Worm (Caenorhabditis elegans) whole organism, L2 larva: ENCODE results near the gene pph-2.

Experiments
- F13H6.1 ChIP-seq: sonication (generic microtip); optimal IDR thresholded peaks from 2 replicates; lab custom pipeline; 2016; ENCODE audit warnings: missing genetic modification characterization, missing compliant biosample characterization
- ZK546.5 ChIP-seq: sonication (generic microtip); optimal IDR thresholded peaks from 2 replicates; lab custom pipeline; 2017; ENCODE audit warnings: missing biosample characterization, missing genetic modification characterization
- aly-2 ChIP-seq: fragments of 150-350 bp; optimal IDR thresholded peaks from 2 replicates; lab custom pipeline; 2014; ENCODE audit warnings: missing biosample characterization, missing genetic modification characterization
- ama-1 ChIP-seq: fragments of 150-350 bp; optimal IDR thresholded peaks from 2 replicates; lab custom pipeline; 2018; ENCODE audit warnings: inconsistent platforms
- blmp-1 ChIP-seq: sonication (generic microtip); optimal IDR thresholded peaks from 2 replicates; lab custom pipeline; 2017; ENCODE audit warnings: missing genetic modification characterization, mild to moderate bottlenecking, missing compliant biosample characterization, antibody characterized with exemption, moderate library complexity; ENCODE audit not compliant: insufficient read depth
- crh-2 ChIP-seq: sonication (generic microtip); optimal IDR thresholded peaks from 2 replicates; lab custom pipeline; 2017; ENCODE audit warnings: missing biosample characterization, missing genetic modification characterization
- elt-1 ChIP-seq: fragments of 150-350 bp; optimal IDR thresholded peaks from 2 replicates; lab custom pipeline; 2014; ENCODE audit warnings: missing biosample characterization, missing genetic modification characterization
- elt-3 ChIP-seq: sonication (generic microtip); optimal IDR thresholded peaks from 2 replicates; lab custom pipeline; 2017; ENCODE audit warnings: missing biosample characterization, missing genetic modification characterization
- fos-1 ChIP-seq: fragments of 150-350 bp; optimal IDR thresholded peaks from 2 replicates; lab custom pipeline; 2014; ENCODE audit warnings: missing biosample characterization, missing genetic modification characterization
- gmeb-1 ChIP-seq: fragments of 150-350 bp; optimal IDR thresholded peaks from 2 replicates; lab custom pipeline; 2014; ENCODE audit warnings: missing biosample characterization, missing genetic modification characterization
- lin-39 ChIP-seq: fragments of 150-350 bp; optimal IDR thresholded peaks from 2 replicates; lab custom pipeline; 2014; ENCODE audit warnings: missing biosample characterization, missing genetic modification reagents, missing genetic modification characterization
- lsy-2 ChIP-seq, 2 experiments: fragments of 150-350 bp in 1 of 2; sonication (generic microtip) in 1 of 2; optimal IDR thresholded peaks; 2 replicates each; lab custom pipeline; 2014 to 2017; ENCODE audit warnings: missing biosample characterization in 2 of 2, missing genetic modification characterization in 2 of 2
- mab-5 ChIP-seq: fragments of 150-350 bp; optimal IDR thresholded peaks from 2 replicates; lab custom pipeline; 2014; ENCODE audit warnings: missing biosample characterization, missing genetic modification characterization
- mbf-1 ChIP-seq: sonication (generic microtip); optimal IDR thresholded peaks from 2 replicates; lab custom pipeline; 2017; ENCODE audit warnings: missing biosample characterization, missing genetic modification characterization
- mdl-1 ChIP-seq, 2 experiments: fragments of 150-350 bp in 1 of 2; sonication (generic microtip) in 1 of 2; optimal IDR thresholded peaks; 2 replicates each; lab custom pipeline; 2017; ENCODE audit warnings: missing biosample characterization in 2 of 2, missing genetic modification characterization in 2 of 2
- nhr-129 ChIP-seq: fragments of 150-350 bp; optimal IDR thresholded peaks from 2 replicates; lab custom pipeline; 2014; ENCODE audit warnings: missing biosample characterization, missing genetic modification characterization
- nhr-21 ChIP-seq: fragments of 150-350 bp; optimal IDR thresholded peaks from 2 replicates; lab custom pipeline; 2014; ENCODE audit warnings: missing biosample characterization, missing genetic modification characterization
- nhr-25 ChIP-seq: fragments of 150-350 bp; sonication (generic microtip); optimal IDR thresholded peaks from 3 replicates; lab custom pipeline; 2014; ENCODE audit warnings: missing biosample characterization, missing genetic modification characterization
- nhr-6 ChIP-seq: fragments of 150-350 bp; optimal IDR thresholded peaks from 2 replicates; lab custom pipeline; 2014; ENCODE audit warnings: missing biosample characterization, missing genetic modification characterization
- peb-1 ChIP-seq: fragments of 150-350 bp; optimal IDR thresholded peaks from 2 replicates; lab custom pipeline; 2014; ENCODE audit warnings: missing biosample characterization, missing genetic modification characterization
- sem-4 ChIP-seq: fragments of 150-350 bp; optimal IDR thresholded peaks from 2 replicates; lab custom pipeline; 2014; ENCODE audit warnings: missing biosample characterization, missing genetic modification reagents, missing genetic modification characterization
- skn-1 ChIP-seq: sonication (generic microtip); optimal IDR thresholded peaks from 2 replicates; lab custom pipeline; 2017; ENCODE audit warnings: missing biosample characterization, missing genetic modification characterization
- sma-3 ChIP-seq: sonication (generic microtip); optimal IDR thresholded peaks from 2 replicates; lab custom pipeline; 2016; ENCODE audit warnings: missing genetic modification reagents, missing genetic modification characterization, missing compliant biosample characterization
- sma-9 ChIP-seq, 2 experiments: fragments of 150-350 bp in 1 of 2; sonication (generic microtip) in 1 of 2; optimal IDR thresholded peaks; 2 replicates each; lab custom pipeline; 2014 to 2016; ENCODE audit warnings: missing genetic modification characterization in 2 of 2, mild to moderate bottlenecking in 1 of 2, missing biosample characterization in 1 of 2, missing compliant biosample characterization in 1 of 2, missing genetic modification reagents in 1 of 2, moderate library complexity in 1 of 2
- unc-39 ChIP-seq: fragments of 150-350 bp; optimal IDR thresholded peaks from 2 replicates; lab custom pipeline; 2014; ENCODE audit warnings: missing biosample characterization, missing genetic modification characterization
- unc-55 ChIP-seq: fragments of 150-350 bp; sonication (generic microtip); optimal IDR thresholded peaks from 3 replicates; lab custom pipeline; 2014; ENCODE audit warnings: missing biosample characterization, missing genetic modification reagents, missing genetic modification characterization
- unc-62 ChIP-seq: fragments of 150-350 bp; optimal IDR thresholded peaks from 2 replicates; lab custom pipeline; 2014; ENCODE audit warnings: missing biosample characterization, missing genetic modification reagents, missing genetic modification characterization
- zag-1 ChIP-seq: fragments of 150-350 bp; optimal IDR thresholded peaks from 2 replicates; lab custom pipeline; 2014; ENCODE audit warnings: missing biosample characterization, missing genetic modification characterization
- ztf-4 ChIP-seq: fragments of 150-350 bp; optimal IDR thresholded peaks from 2 replicates; lab custom pipeline; 2014; ENCODE audit warnings: missing biosample characterization, missing genetic modification characterization

pph-2 gene

ce11 chrIV:11919067-11919466 lies 41.5 kb upstream of the pph-2 start:
- TF ChIP-seq nhr-21 (no peak), unc-55 (GFP tag; lab: Kevin White, UChicago) (no peak), ztf-4 (tag; lab: Kevin White, UChicago) (no peak), lin-39 (tag; lab: Kevin White, UChicago) (no peak), sma-3 (no peak), lsy-2 (tag; optimal IDR thresholded peaks at IDR 0.05; lab: Kevin White, UChicago) (no peak), elt-3 (no peak), sem-4 (no peak), skn-1 (tag; lab: Kevin White, UChicago) (no peak), nhr-6 (no peak)

- TF ChIP-seq sma-9 (GFP tag; optimal IDR thresholded peaks at IDR 0.05; lab: Kevin White, UChicago) (peak; percentile 44), sma-9 (tag; optimal IDR thresholded peaks at IDR 0.05; lab: Kevin White, UChicago) (no peak), unc-39 (no peak), fos-1 (tag; lab: Kevin White, UChicago) (peak; percentile 60), crh-2 (tag; lab: Kevin White, UChicago) (peak; percentile 39), mbf-1 (tag; lab: Kevin White, UChicago) (no peak)
Measured at ce11 chrIV:11917886-11918285, 40.3 kb upstream of the pph-2 start.

- TF ChIP-seq fos-1 (tag; lab: Kevin White, UChicago) (peak; percentile 12), sem-4 (no peak), nhr-21 (no peak), ama-1 (no peak), sma-9 (GFP tag; optimal IDR thresholded peaks at IDR 0.05; lab: Kevin White, UChicago) (peak; percentile 35), sma-9 (tag; optimal IDR thresholded peaks at IDR 0.05; lab: Kevin White, UChicago) (no peak), peb-1 (tag; lab: Kevin White, UChicago) (no peak), mab-5 (no peak), unc-62 (GFP tag; lab: Kevin White, UChicago) (no peak), elt-1 (tag; lab: Kevin White, UChicago) (no peak), zag-1 (tag; lab: Kevin White, UChicago) (no peak), nhr-129 (tag; lab: Kevin White, UChicago) (peak; percentile 9), blmp-1 (tag; lab: Kevin White, UChicago) (no peak), F13H6.1 (tag; lab: Kevin White, UChicago) (peak; percentile 49), aly-2 (tag; lab: Kevin White, UChicago) (no peak), gmeb-1 (tag; lab: Kevin White, UChicago) (no peak)
Measured at ce11 chrIV:11916907-11917306, 39.3 kb upstream of the pph-2 start, which contains the start of gene ZK822.10. TSS of gene ZK822.10 (plus strand) at chrIV:11917137.

- TF ChIP-seq sma-9 (GFP tag; optimal IDR thresholded peaks at IDR 0.05; lab: Kevin White, UChicago) (peak; percentile 31), sma-9 (tag; optimal IDR thresholded peaks at IDR 0.05; lab: Kevin White, UChicago) (peak; percentile 14), nhr-21 (peak; percentile 31), fos-1 (tag; lab: Kevin White, UChicago) (peak; percentile 11), lin-39 (tag; lab: Kevin White, UChicago) (no peak), crh-2 (tag; lab: Kevin White, UChicago) (peak; percentile 3), mdl-1 (tag; optimal IDR thresholded peaks at IDR 0.05; lab: Kevin White, UChicago) (peak in 1 of 2 experiments; percentile 2)
Measured at ce11 chrIV:11915768-11916453, 38.3 kb upstream of the pph-2 start, which contains the start of gene ZK822.9. TSS of gene ZK822.9 (plus strand) at chrIV:11915947.

ce11 chrIV:11914837-11915737 lies 37.5 kb upstream of the pph-2 start, which contains the start of gene fat-6:
TSS of gene fat-6 (minus strand) at chrIV:11915687.
- TF ChIP-seq aly-2 (tag; lab: Kevin White, UChicago) (no peak), ZK546.5 (tag; lab: Kevin White, UChicago) (no peak), lin-39 (tag; lab: Kevin White, UChicago) (no peak), fos-1 (tag; lab: Kevin White, UChicago) (peak; percentile 65), lsy-2 (tag; optimal IDR thresholded peaks at IDR 0.05; lab: Kevin White, UChicago) (peak in 1 of 2 experiments; percentile 14), nhr-21 (peak; percentile 53), F13H6.1 (tag; lab: Kevin White, UChicago) (peak; percentile 17), peb-1 (tag; lab: Kevin White, UChicago) (no peak), nhr-25 (tag; lab: Kevin White, UChicago) (peak; percentile 3), ama-1 (no peak), sma-3 (peak; percentile 36), gmeb-1 (tag; lab: Kevin White, UChicago) (peak; percentile 24), crh-2 (tag; lab: Kevin White, UChicago) (peak; percentile 45), sma-9 (GFP tag; optimal IDR thresholded peaks at IDR 0.05; lab: Kevin White, UChicago) (peak; percentile 72), sma-9 (tag; optimal IDR thresholded peaks at IDR 0.05; lab: Kevin White, UChicago) (no peak)
